Worm (Caenorhabditis elegans) whole organism, L1 larva: ENCODE data around the gene T21D12.14.

ENCODE experiments used
- C16A3.4 ChIP-seq: fragments of 150-350 bp; optimal IDR thresholded peaks from 2 replicates; lab custom pipeline; 2014; ENCODE audit warnings: missing biosample characterization, missing genetic modification characterization
- C34B4.2 ChIP-seq: sonication (generic microtip); optimal IDR thresholded peaks from 2 replicates; lab custom pipeline; 2017; ENCODE audit warnings: mild to moderate bottlenecking, missing genetic modification characterization, missing compliant biosample characterization
- Y116A8C.19 ChIP-seq: sonication (generic microtip); optimal IDR thresholded peaks from 2 replicates; lab custom pipeline; 2016; ENCODE audit warnings: missing compliant biosample characterization, missing genetic modification characterization, borderline replicate concordance
- aha-1 ChIP-seq: fragments of 150-350 bp; optimal IDR thresholded peaks from 2 replicates; lab custom pipeline; 2014; ENCODE audit warnings: missing biosample characterization, missing genetic modification characterization
- alr-1 ChIP-seq: fragments of 200-800 bp; sonication (Bioruptor generic); optimal IDR thresholded peaks from 2 replicates; lab custom pipeline; 2018; ENCODE audit warnings: borderline replicate concordance, mild to moderate bottlenecking, missing genetic modification characterization, missing compliant biosample characterization
- ama-1 ChIP-seq: fragments of 150-350 bp; optimal IDR thresholded peaks from 2 replicates; lab custom pipeline; 2014
- blmp-1 ChIP-seq: fragments of 150-350 bp; optimal IDR thresholded peaks from 2 replicates; lab custom pipeline; 2014; ENCODE audit warnings: missing biosample characterization, missing genetic modification characterization
- ceh-63 ChIP-seq: fragments of 200-800 bp; sonication (Bioruptor generic); optimal IDR thresholded peaks from 2 replicates; lab custom pipeline; 2018; ENCODE audit warnings: mild to moderate bottlenecking, missing genetic modification characterization, missing compliant biosample characterization
- ceh-8 ChIP-seq: fragments of 200-800 bp; sonication (Bioruptor generic); optimal IDR thresholded peaks from 2 replicates; lab custom pipeline; 2018; ENCODE audit warnings: mild to moderate bottlenecking, missing genetic modification characterization, moderate library complexity, missing compliant biosample characterization
- ceh-82 ChIP-seq, 3 experiments: fragments of 150-350 bp in 1 of 3; sonication (generic microtip) in 2 of 3; optimal IDR thresholded peaks; 2 replicates each; lab custom pipeline; 2014 to 2017; ENCODE audit warnings: missing biosample characterization in 3 of 3, missing genetic modification characterization in 3 of 3
- ceh-88 ChIP-seq: fragments of 200-800 bp; sonication (Bioruptor generic); IDR thresholded peaks from 2 replicates; pipeline ENCODE4 v1.3.6; 2022; ENCODE audit warnings: missing genetic modification characterization, missing compliant biosample characterization
- ceh-90 ChIP-seq: sonication (generic microtip); optimal IDR thresholded peaks from 2 replicates; lab custom pipeline; 2016; ENCODE audit warnings: missing genetic modification characterization, missing compliant biosample characterization
- dpl-1 ChIP-seq, 3 experiments: fragments of 150-350 bp in 2 of 3; sonication (generic microtip) in 1 of 3; optimal IDR thresholded peaks; 2 replicates each; lab custom pipeline; 2014 to 2017; ENCODE audit warnings: missing biosample characterization in 3 of 3, missing genetic modification characterization in 3 of 3, missing genetic modification reagents in 3 of 3
- efl-1 ChIP-seq, 4 experiments: fragments of 150-350 bp; optimal IDR thresholded peaks in 3 of 4; peaks in 1 of 4; 1 replicate in 1 of 4; 2 replicates in 3 of 4; lab custom pipeline; 2014; ENCODE audit warnings: missing biosample characterization in 2 of 4, missing genetic modification characterization in 2 of 4, missing genetic modification reagents in 2 of 4
- egl-13 ChIP-seq: sonication (generic microtip); optimal IDR thresholded peaks from 2 replicates; lab custom pipeline; 2016; ENCODE audit warnings: missing genotype, missing genetic modification reagents, missing genetic modification characterization, missing compliant biosample characterization
- egl-27 ChIP-seq, 2 experiments: fragments of 150-350 bp in 1 of 2; sonication (generic microtip); optimal IDR thresholded peaks; 3 replicates each; lab custom pipeline; 2017 to 2018; ENCODE audit warnings: missing biosample characterization in 2 of 2, missing genetic modification characterization in 2 of 2, missing genetic modification reagents in 2 of 2
- elt-2 ChIP-seq: sonication (generic microtip); optimal IDR thresholded peaks from 2 replicates; lab custom pipeline; 2016; ENCODE audit warnings: missing genetic modification characterization, mild to moderate bottlenecking, inconsistent platforms, missing compliant biosample characterization, missing genetic modification reagents
- elt-3 ChIP-seq, 6 experiments: fragments of 150-350 bp in 1 of 6; sonication (generic microtip); optimal IDR thresholded peaks; 2 replicates each; lab custom pipeline; 2017 to 2018; ENCODE audit warnings: missing biosample characterization in 6 of 6, missing genetic modification characterization in 6 of 6, inconsistent platforms in 1 of 6
- grh-1 ChIP-seq: fragments of 200-800 bp; sonication (Bioruptor generic); IDR thresholded peaks from 2 replicates; pipeline ENCODE4 v1.3.6; 2022; ENCODE audit warnings: missing genetic modification reagents, missing genetic modification characterization, missing compliant biosample characterization
- hlh-4 ChIP-seq: sonication (generic microtip); optimal IDR thresholded peaks from 2 replicates; lab custom pipeline; 2016; ENCODE audit warnings: mild to moderate bottlenecking, missing genetic modification characterization, missing compliant biosample characterization
- hpl-2 ChIP-seq: fragments of 150-350 bp; optimal IDR thresholded peaks from 2 replicates; lab custom pipeline; 2014; ENCODE audit warnings: missing biosample characterization, missing genetic modification reagents, missing genetic modification characterization
- irx-1 ChIP-seq: sonication (generic microtip); optimal IDR thresholded peaks from 2 replicates; lab custom pipeline; 2016; ENCODE audit warnings: missing genetic modification characterization, missing compliant biosample characterization
- isw-1 ChIP-seq: fragments of 200-800 bp; sonication (Bioruptor generic); IDR thresholded peaks from 2 replicates; pipeline ENCODE4 v1.3.6; 2022; ENCODE audit warnings: missing genetic modification characterization, missing compliant biosample characterization
- jun-1 ChIP-seq: fragments of 150-350 bp; optimal IDR thresholded peaks from 2 replicates; lab custom pipeline; 2014; ENCODE audit warnings: missing biosample characterization, missing genetic modification reagents, missing genetic modification characterization
- lin-14 ChIP-seq: fragments of 200-800 bp; sonication (Bioruptor generic); optimal IDR thresholded peaks from 2 replicates; lab custom pipeline; 2018; ENCODE audit warnings: mild to moderate bottlenecking, missing genetic modification characterization, moderate library complexity, missing compliant biosample characterization
- lin-39 ChIP-seq: fragments of 150-350 bp; optimal IDR thresholded peaks from 2 replicates; lab custom pipeline; 2014; ENCODE audit warnings: missing biosample characterization, missing genetic modification reagents, missing genetic modification characterization
- lir-3 ChIP-seq: sonication (generic microtip); optimal IDR thresholded peaks from 2 replicates; lab custom pipeline; 2016; ENCODE audit warnings: mild to moderate bottlenecking, missing genetic modification characterization, moderate library complexity, missing compliant biosample characterization; ENCODE audit not compliant: poor library complexity
- lsy-2 ChIP-seq, 2 experiments: fragments of 150-350 bp; optimal IDR thresholded peaks; 2 replicates each; lab custom pipeline; 2014; ENCODE audit warnings: missing biosample characterization in 2 of 2, missing genetic modification characterization in 2 of 2
- mdl-1 ChIP-seq, 2 experiments: fragments of 150-350 bp; optimal IDR thresholded peaks; 2 replicates each; lab custom pipeline; 2014 to 2017; ENCODE audit warnings: missing biosample characterization in 2 of 2, missing genetic modification characterization in 2 of 2, inconsistent platforms in 1 of 2
- mef-2 ChIP-seq: fragments of 150-350 bp; optimal IDR thresholded peaks from 2 replicates; lab custom pipeline; 2014; ENCODE audit warnings: missing biosample characterization, missing genetic modification characterization
- mep-1 ChIP-seq: fragments of 150-350 bp; optimal IDR thresholded peaks from 2 replicates; lab custom pipeline; 2014; ENCODE audit warnings: missing biosample characterization, missing genetic modification characterization
- nhr-11 ChIP-seq: fragments of 150-350 bp; optimal IDR thresholded peaks from 2 replicates; lab custom pipeline; 2014; ENCODE audit warnings: missing biosample characterization, missing genetic modification characterization
- nhr-20 ChIP-seq: sonication (generic microtip); optimal IDR thresholded peaks from 2 replicates; lab custom pipeline; 2016; ENCODE audit warnings: mild to moderate bottlenecking, missing genetic modification characterization, missing compliant biosample characterization
- nhr-28 ChIP-seq: fragments of 150-350 bp; optimal IDR thresholded peaks from 2 replicates; lab custom pipeline; 2014; ENCODE audit warnings: missing biosample characterization, missing genetic modification characterization
- nhr-71 ChIP-seq: sonication (generic microtip); optimal IDR thresholded peaks from 2 replicates; lab custom pipeline; 2016; ENCODE audit warnings: mild to moderate bottlenecking, missing genetic modification characterization, moderate library complexity, missing compliant biosample characterization
- nhr-84 ChIP-seq: sonication (generic microtip); optimal IDR thresholded peaks from 2 replicates; lab custom pipeline; 2017; ENCODE audit warnings: missing biosample characterization, missing genetic modification characterization
- nhr-90 ChIP-seq: sonication (generic microtip); optimal IDR thresholded peaks from 2 replicates; lab custom pipeline; 2016; ENCODE audit warnings: mild to moderate bottlenecking, missing genetic modification characterization, missing compliant biosample characterization; ENCODE audit not compliant: poor library complexity
- pag-3 ChIP-seq: sonication (generic microtip); optimal IDR thresholded peaks from 2 replicates; lab custom pipeline; 2017; ENCODE audit warnings: missing genetic modification characterization, mild to moderate bottlenecking, missing compliant biosample characterization, antibody characterized with exemption, borderline replicate concordance; ENCODE audit not compliant: insufficient read depth
- pax-3 ChIP-seq: fragments of 200-800 bp; sonication (Bioruptor generic); optimal IDR thresholded peaks from 2 replicates; lab custom pipeline; 2018; ENCODE audit warnings: mild to moderate bottlenecking, missing genetic modification characterization, moderate library complexity, missing compliant biosample characterization
- snpc-4 ChIP-seq: fragments of 150-350 bp; optimal IDR thresholded peaks from 2 replicates; lab custom pipeline; 2014; ENCODE audit warnings: missing biosample characterization, missing genetic modification characterization
- sptf-1 ChIP-seq: fragments of 150-350 bp; optimal IDR thresholded peaks from 2 replicates; lab custom pipeline; 2014; ENCODE audit warnings: missing biosample characterization, missing genetic modification characterization
- tbx-2 ChIP-seq: sonication (generic microtip); optimal IDR thresholded peaks from 2 replicates; lab custom pipeline; 2016; ENCODE audit warnings: missing genetic modification characterization, missing compliant biosample characterization
- tlp-1 ChIP-seq: fragments of 150-350 bp; optimal IDR thresholded peaks from 2 replicates; lab custom pipeline; 2014; ENCODE audit warnings: missing biosample characterization, missing genetic modification characterization
- unc-130 ChIP-seq: fragments of 150-350 bp; optimal IDR thresholded peaks from 2 replicates; lab custom pipeline; 2017; ENCODE audit warnings: missing biosample characterization, missing genetic modification characterization, inconsistent platforms
- unc-30 ChIP-seq: sonication (generic microtip); optimal IDR thresholded peaks from 2 replicates; lab custom pipeline; 2017; ENCODE audit warnings: missing biosample characterization, missing genetic modification characterization
- unc-62 ChIP-seq: fragments of 150-350 bp; optimal IDR thresholded peaks from 2 replicates; lab custom pipeline; 2014; ENCODE audit warnings: missing biosample characterization, missing genetic modification reagents, missing genetic modification characterization
- unc-86 ChIP-seq: sonication (generic microtip); optimal IDR thresholded peaks from 2 replicates; lab custom pipeline; 2016; ENCODE audit warnings: missing genetic modification characterization, missing compliant biosample characterization
- xbp-1 ChIP-seq: sonication (generic microtip); optimal IDR thresholded peaks from 2 replicates; lab custom pipeline; 2016; ENCODE audit warnings: missing genetic modification characterization, missing compliant biosample characterization
- zag-1 ChIP-seq: fragments of 150-350 bp; optimal IDR thresholded peaks from 2 replicates; lab custom pipeline; 2014; ENCODE audit warnings: missing biosample characterization, missing genetic modification characterization
- zip-4 ChIP-seq: fragments of 200-800 bp; sonication (Bioruptor generic); optimal IDR thresholded peaks from 2 replicates; lab custom pipeline; 2018; ENCODE audit warnings: mild to moderate bottlenecking, missing genetic modification characterization, moderate library complexity, missing compliant biosample characterization
- ztf-11 ChIP-seq, 2 experiments: sonication (generic microtip); optimal IDR thresholded peaks; 2 replicates each; lab custom pipeline; 2016 to 2017; ENCODE audit warnings: missing genetic modification characterization in 2 of 2, missing biosample characterization in 1 of 2, missing compliant biosample characterization in 1 of 2
- ztf-4 ChIP-seq: fragments of 150-350 bp; optimal IDR thresholded peaks from 2 replicates; lab custom pipeline; 2014; ENCODE audit warnings: missing biosample characterization, missing genetic modification characterization

T21D12.14 gene

DNA sequence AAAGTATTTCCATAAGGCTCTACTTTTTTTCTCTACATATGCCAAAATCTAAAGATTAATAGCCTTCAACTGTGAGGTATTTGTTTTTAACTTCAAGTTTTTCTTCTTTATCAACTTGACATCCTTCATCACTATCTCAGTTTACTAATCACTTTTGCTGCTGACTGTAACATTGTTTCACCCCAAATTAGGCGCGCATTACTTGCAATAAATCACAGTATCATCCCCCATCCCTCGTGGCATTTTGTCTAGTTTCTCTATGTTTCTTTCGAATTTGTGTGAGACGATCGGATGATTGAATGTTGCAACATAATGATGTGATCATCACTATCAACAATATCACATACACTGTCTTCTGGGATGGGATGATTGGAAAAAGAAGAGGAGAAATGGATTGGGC is 40.4 kb downstream of the T21D12.14 start (continued):
- peak; percentile 50 for TF ChIP-seq tbx-2
- no peak for TF ChIP-seq snpc-4
- TF ChIP-seq ztf-4: no peak
- no peak for TF ChIP-seq C34B4.2 (tag; lab: Kevin White, UChicago)
- no peak for TF ChIP-seq isw-1 (GFP tag; lab: Robert Waterston, UW)
- no peak for TF ChIP-seq egl-27 (tag; optimal IDR thresholded peaks at IDR 0.05; lab: Kevin White, UChicago)
- no peak for TF ChIP-seq unc-86 (tag; lab: Kevin White, UChicago)
- TF ChIP-seq tlp-1 (tag; lab: Kevin White, UChicago): no peak
- TF ChIP-seq xbp-1: no peak
- no peak for TF ChIP-seq zag-1
- no peak for TF ChIP-seq egl-13 (tag; lab: Kevin White, UChicago)
- TF ChIP-seq lir-3 (tag; lab: Kevin White, UChicago): no peak
- TF ChIP-seq mep-1: no peak
- TF ChIP-seq efl-1 (optimal IDR thresholded peaks at IDR 0.05; lab: Kevin White, UChicago): peak in 1 of 2 experiments; percentile 7
- peak in 1 of 2 experiments; percentile 84 for TF ChIP-seq efl-1 (GFP tag; optimal IDR thresholded peaks at IDR 0.05 in 1 of 2; lab: Kevin White, UChicago)
- TF ChIP-seq jun-1: no peak
- no peak for TF ChIP-seq irx-1
- no peak for TF ChIP-seq zip-4 (GFP tag; lab: Kevin White, UChicago)
- no peak for TF ChIP-seq nhr-84
- TF ChIP-seq mef-2 (tag; lab: Kevin White, UChicago): no peak
- TF ChIP-seq nhr-11 (tag; lab: Kevin White, UChicago): no peak
- TF ChIP-seq elt-3 (tag; optimal IDR thresholded peaks at IDR 0.05; lab: Kevin White, UChicago): peak in 3 of 6 experiments; percentile 35 to 98 (median 92)
- no peak for TF ChIP-seq hlh-4 (tag; lab: Kevin White, UChicago)
- TF ChIP-seq unc-30 (tag; lab: Kevin White, UChicago): no peak
- TF ChIP-seq ztf-11 (tag; optimal IDR thresholded peaks at IDR 0.05; lab: Kevin White, UChicago): no peak
- TF ChIP-seq sptf-1: no peak
- no peak for TF ChIP-seq Y116A8C.19 (tag; lab: Kevin White, UChicago)
- no peak for TF ChIP-seq ceh-90
- TF ChIP-seq elt-2 (tag; lab: Kevin White, UChicago): no peak
- TF ChIP-seq nhr-90 (tag; lab: Kevin White, UChicago): peak; percentile 67
- TF ChIP-seq unc-62 (GFP tag; lab: Kevin White, UChicago): no peak
- no peak for TF ChIP-seq nhr-28
- TF ChIP-seq ceh-82 (tag; optimal IDR thresholded peaks at IDR 0.05; lab: Kevin White, UChicago): no peak
- TF ChIP-seq ama-1 (lab: Kevin White, UChicago): no peak
- no peak for TF ChIP-seq lin-39
- TF ChIP-seq alr-1 (tag; lab: Kevin White, UChicago): no peak
- peak; percentile 89 for TF ChIP-seq blmp-1 (tag; lab: Kevin White, UChicago)
- peak in 1 of 2 experiments; percentile 93 for TF ChIP-seq mdl-1 (tag; optimal IDR thresholded peaks at IDR 0.05; lab: Kevin White, UChicago)
- no peak for TF ChIP-seq pax-3 (tag; lab: Kevin White, UChicago)
- TF ChIP-seq unc-130 (tag; lab: Kevin White, UChicago): peak; percentile 32
- TF ChIP-seq nhr-71: peak; percentile 78
- TF ChIP-seq C16A3.4: peak; percentile 32
- TF ChIP-seq dpl-1 (GFP tag; optimal IDR thresholded peaks at IDR 0.05; lab: Kevin White, UChicago): peak in 2 of 3 experiments; percentile 8 to 38
- no peak for TF ChIP-seq ceh-8 (GFP tag; lab: Kevin White, UChicago)
- TF ChIP-seq nhr-20 (tag; lab: Kevin White, UChicago): peak; percentile 73
- no peak for TF ChIP-seq ceh-63 (GFP tag; lab: Kevin White, UChicago)
- no peak for TF ChIP-seq ceh-88 (GFP tag; lab: Robert Waterston, UW)
- TF ChIP-seq hpl-2: peak; percentile 2
- TF ChIP-seq grh-1 (GFP tag; lab: Robert Waterston, UW): peak; percentile 43; the same call in 1 of the 2 replicates
- TF ChIP-seq pag-3 (tag; lab: Kevin White, UChicago): no peak
- peak; percentile 13 to 62 for TF ChIP-seq lsy-2 (tag; optimal IDR thresholded peaks at IDR 0.05; lab: Kevin White, UChicago)
- peak; percentile 67 for TF ChIP-seq lin-14
- no peak for TF ChIP-seq aha-1 (tag; lab: Kevin White, UChicago)
